Worm (Caenorhabditis elegans) whole organism, early embryonic: ENCODE measurements around the gene oac-7.

Experiments
- B0310.2 ChIP-seq: sonication (generic microtip); optimal IDR thresholded peaks from 2 replicates; lab custom pipeline; 2016; ENCODE audit warnings: mild to moderate bottlenecking, missing genetic modification characterization, missing compliant biosample characterization
- F13C5.2 ChIP-seq: sonication (generic microtip); optimal IDR thresholded peaks from 2 replicates; lab custom pipeline; 2017; ENCODE audit warnings: mild to moderate bottlenecking, missing genetic modification characterization, inconsistent platforms, missing compliant biosample characterization
- aly-1 ChIP-seq: sonication (generic microtip); optimal IDR thresholded peaks from 2 replicates; lab custom pipeline; 2016; ENCODE audit warnings: missing genetic modification characterization, missing compliant biosample characterization
- ama-1 ChIP-seq: fragments of 150-350 bp; optimal IDR thresholded peaks from 2 replicates; lab custom pipeline; 2014
- ceh-13 ChIP-seq: fragments of 200-800 bp; sonication (Bioruptor generic); optimal IDR thresholded peaks from 2 replicates; lab custom pipeline; 2018; ENCODE audit warnings: mild to moderate bottlenecking, missing genetic modification characterization, missing compliant biosample characterization
- ceh-36 ChIP-seq: sonication (generic microtip); optimal IDR thresholded peaks from 2 replicates; lab custom pipeline; 2016; ENCODE audit warnings: missing genetic modification characterization, inconsistent platforms, missing compliant biosample characterization
- ets-7 ChIP-seq: sonication (generic microtip); optimal IDR thresholded peaks from 2 replicates; lab custom pipeline; 2016; ENCODE audit warnings: missing genotype, missing genetic modification characterization, missing compliant biosample characterization
- flt-1 ChIP-seq: fragments of 200-800 bp; sonication (Bioruptor generic); IDR thresholded peaks from 2 replicates; pipeline ENCODE4 v1.3.6; 2022; ENCODE audit warnings: missing genetic modification characterization, missing compliant biosample characterization
- hmbx-1 ChIP-seq: sonication (generic microtip); optimal IDR thresholded peaks from 2 replicates; lab custom pipeline; 2016; ENCODE audit warnings: mild to moderate bottlenecking, missing genetic modification characterization, missing compliant biosample characterization
- hmg-4 ChIP-seq: fragments of 200-800 bp; sonication (Bioruptor generic); optimal IDR thresholded peaks from 2 replicates; lab custom pipeline; 2018; ENCODE audit warnings: mild to moderate bottlenecking, missing genetic modification characterization, missing compliant biosample characterization
- hnd-1 ChIP-seq: sonication (generic microtip); optimal IDR thresholded peaks from 2 replicates; lab custom pipeline; 2016; ENCODE audit warnings: missing genetic modification characterization, missing compliant biosample characterization
- pes-1 ChIP-seq: fragments of 200-800 bp; sonication (Bioruptor generic); IDR thresholded peaks from 2 replicates; pipeline ENCODE4 v1.3.6; 2022; ENCODE audit warnings: missing genetic modification reagents, missing genetic modification characterization, missing compliant biosample characterization
- scrt-1 ChIP-seq: fragments of 200-800 bp; sonication (Bioruptor generic); IDR thresholded peaks from 2 replicates; pipeline ENCODE4 v1.3.6; 2022; ENCODE audit warnings: missing genetic modification characterization, missing compliant biosample characterization
- sea-1 ChIP-seq: fragments of 200-800 bp; sonication (Bioruptor generic); conservative IDR thresholded peaks from 2 replicates; pipeline ENCODE4 v1.3.6; 2022; ENCODE audit warnings: missing genetic modification characterization, missing compliant biosample characterization
- tbx-11 ChIP-seq: fragments of 200-800 bp; sonication (Bioruptor generic); IDR thresholded peaks from 2 replicates; pipeline ENCODE4 v1.3.6; 2022; ENCODE audit warnings: missing genetic modification characterization, missing compliant biosample characterization
- tbx-37 ChIP-seq: fragments of 200-800 bp; sonication (Bioruptor generic); conservative IDR thresholded peaks from 2 replicates; pipeline ENCODE4 v1.3.6; 2022; ENCODE audit warnings: missing genetic modification reagents, missing genetic modification characterization, missing compliant biosample characterization
- tra-4 ChIP-seq: sonication (generic microtip); optimal IDR thresholded peaks from 2 replicates; lab custom pipeline; 2017; ENCODE audit warnings: missing genetic modification characterization, missing compliant biosample characterization

Gene oac-7

ce11 chrV:16309523-16309922 lies at the start of gene oac-7:
oac-7 (plus strand) TSS chrV:16309805.
- TF ChIP-seq ets-7 (no peak), hnd-1 (tag; lab: Kevin White, UChicago) (no peak), B0310.2 (tag; lab: Kevin White, UChicago) (no peak), tbx-11 (GFP tag; lab: Robert Waterston, UW) (no peak), F13C5.2 (no peak), hmbx-1 (no peak), tbx-37 (GFP tag; lab: Robert Waterston, UW) (no peak)

- TF ChIP-seq ama-1 (lab: Kevin White, UChicago) = no peak
- TF ChIP-seq B0310.2 (tag; lab: Kevin White, UChicago) = no peak
- no peak for TF ChIP-seq tra-4 (tag; lab: Kevin White, UChicago)
- no peak for TF ChIP-seq scrt-1 (GFP tag; lab: Robert Waterston, UW)
- no peak for TF ChIP-seq F13C5.2
- TF ChIP-seq sea-1 (GFP tag; lab: Robert Waterston, UW) = no peak
- no peak for TF ChIP-seq aly-1 (tag; lab: Kevin White, UChicago)
- TF ChIP-seq hnd-1 (tag; lab: Kevin White, UChicago) = no peak
- TF ChIP-seq hmg-4 (GFP tag; lab: Kevin White, UChicago) = no peak
- no peak for TF ChIP-seq ets-7
- TF ChIP-seq tbx-11 (GFP tag; lab: Robert Waterston, UW) = no peak
- no peak for TF ChIP-seq flt-1 (GFP tag; lab: Robert Waterston, UW)
- TF ChIP-seq ceh-13 = no peak
- no peak for TF ChIP-seq tbx-37 (GFP tag; lab: Robert Waterston, UW)
- no peak for TF ChIP-seq pes-1 (GFP tag; lab: Robert Waterston, UW)
- TF ChIP-seq ceh-36 = no peak
- TF ChIP-seq hmbx-1 = no peak
Observed at ce11 chrV:16266514-16266913, 43.1 kb upstream of the oac-7 start, which contains the start of gene T13F3.4. T13F3.4 (minus strand) TSS chrV:16266614.

ce11 chrV:16269556-16269955 lies 40.0 kb upstream of the oac-7 start, which contains the start of the genes fbxa-2 and T13F3.8:
fbxa-2 (minus strand) TSS chrV:16269656.
T13F3.8 (plus strand) TSS chrV:16269800.
- no peak for TF ChIP-seq aly-1 (tag; lab: Kevin White, UChicago)

ce11 chrV:16271121-16271520 lies 38.5 kb upstream of the oac-7 start, which contains the start of gene T13F3.6:
T13F3.6 (minus strand) TSS chrV:16271221.
- no peak for TF ChIP-seq hnd-1 (tag; lab: Kevin White, UChicago)
- TF ChIP-seq ceh-13 = no peak
- no peak for TF ChIP-seq pes-1 (GFP tag; lab: Robert Waterston, UW)
- no peak for TF ChIP-seq flt-1 (GFP tag; lab: Robert Waterston, UW)
- TF ChIP-seq tra-4 (tag; lab: Kevin White, UChicago) = no peak
- TF ChIP-seq tbx-11 (GFP tag; lab: Robert Waterston, UW) = no peak
- TF ChIP-seq scrt-1 (GFP tag; lab: Robert Waterston, UW) = no peak
- TF ChIP-seq tbx-37 (GFP tag; lab: Robert Waterston, UW) = no peak
- no peak for TF ChIP-seq sea-1 (GFP tag; lab: Robert Waterston, UW)
- no peak for TF ChIP-seq ceh-36

ce11 chrV:16275347-16275746 lies 34.3 kb upstream of the oac-7 start, which contains the start of gene pacl-1:
pacl-1 (minus strand) TSS chrV:16275447.
- TF ChIP-seq ceh-13 (no peak), scrt-1 (GFP tag; lab: Robert Waterston, UW) (no peak), ama-1 (lab: Kevin White, UChicago) (no peak), hnd-1 (tag; lab: Kevin White, UChicago) (no peak), pes-1 (GFP tag; lab: Robert Waterston, UW) (no peak), tra-4 (tag; lab: Kevin White, UChicago) (no peak), hmbx-1 (no peak), sea-1 (GFP tag; lab: Robert Waterston, UW) (no peak), ets-7 (no peak), flt-1 (GFP tag; lab: Robert Waterston, UW) (no peak), B0310.2 (tag; lab: Kevin White, UChicago) (no peak), hmg-4 (GFP tag; lab: Kevin White, UChicago) (no peak), aly-1 (tag; lab: Kevin White, UChicago) (no peak), tbx-11 (GFP tag; lab: Robert Waterston, UW) (no peak), ceh-36 (no peak), F13C5.2 (no peak), tbx-37 (GFP tag; lab: Robert Waterston, UW) (no peak)

ce11 chrV:16277918-16278317 lies 31.7 kb upstream of the oac-7 start, which contains the start of gene cyp-37B1:
cyp-37B1 (plus strand) TSS chrV:16278116.
- no peak for TF ChIP-seq tbx-37 (GFP tag; lab: Robert Waterston, UW)
- no peak for TF ChIP-seq ets-7
- TF ChIP-seq B0310.2 (tag; lab: Kevin White, UChicago) = no peak
- TF ChIP-seq hnd-1 (tag; lab: Kevin White, UChicago) = no peak
- no peak for TF ChIP-seq tbx-11 (GFP tag; lab: Robert Waterston, UW)
- TF ChIP-seq tra-4 (tag; lab: Kevin White, UChicago) = no peak
- no peak for TF ChIP-seq scrt-1 (GFP tag; lab: Robert Waterston, UW)
- TF ChIP-seq hmg-4 (GFP tag; lab: Kevin White, UChicago) = no peak
- TF ChIP-seq ceh-13 = no peak
- TF ChIP-seq pes-1 (GFP tag; lab: Robert Waterston, UW) = no peak
- no peak for TF ChIP-seq F13C5.2
- TF ChIP-seq sea-1 (GFP tag; lab: Robert Waterston, UW) = no peak
- TF ChIP-seq aly-1 (tag; lab: Kevin White, UChicago) = no peak
- TF ChIP-seq ceh-36 = no peak
- no peak for TF ChIP-seq hmbx-1

ce11 chrV:16282147-16282546 lies 27.5 kb upstream of the oac-7 start, which contains the start of gene F28G4.2:
F28G4.2 (minus strand) TSS chrV:16282321.
- TF ChIP-seq pes-1 (GFP tag; lab: Robert Waterston, UW) (no peak), ceh-13 (no peak), tra-4 (tag; lab: Kevin White, UChicago) (no peak), hmbx-1 (no peak), ceh-36 (no peak), flt-1 (GFP tag; lab: Robert Waterston, UW) (no peak), tbx-37 (GFP tag; lab: Robert Waterston, UW) (no peak), B0310.2 (tag; lab: Kevin White, UChicago) (no peak), hmg-4 (GFP tag; lab: Kevin White, UChicago) (no peak), sea-1 (GFP tag; lab: Robert Waterston, UW) (no peak), scrt-1 (GFP tag; lab: Robert Waterston, UW) (no peak), ets-7 (no peak), aly-1 (tag; lab: Kevin White, UChicago) (no peak), hnd-1 (tag; lab: Kevin White, UChicago) (no peak)
